Fruit fly (Drosophila melanogaster): Measurements from ENCODE around the gene Had1.
A peak's percentile ranks its signal among the peaks of the same experiment; 100 is the strongest.

Had1 gene

dm6 chrX:16335107-16335642, 26.7 kb upstream of the Had1 start (continued):
- TF ChIP-seq cg (GFP tag; optimal IDR thresholded peaks at IDR 0.05) = no peak
- TF ChIP-seq CG10147 (GFP tag; optimal IDR thresholded peaks at IDR 0.05) = peak; percentile 33
- no peak for TF ChIP-seq Hr39 (optimal IDR thresholded peaks at IDR 0.05)
- TF ChIP-seq NC2β (GFP tag; optimal IDR thresholded peaks at IDR 0.05) = peak; percentile 57
- TF ChIP-seq CG12236 (GFP tag; optimal IDR thresholded peaks at IDR 0.05) = peak; percentile 42
- TF ChIP-seq CG14710 (tag; optimal IDR thresholded peaks at IDR 0.05) = peak; percentile 34
- peak; percentile 51 for TF ChIP-seq CG12769 (tag; optimal IDR thresholded peaks at IDR 0.05)
- TF ChIP-seq Adf1 (GFP tag; IDR thresholded peaks at IDR 0.05) = peak; percentile 22; the same call in 1 of the 2 replicates
- TF ChIP-seq gro (GFP tag; optimal IDR thresholded peaks at IDR 0.05) = peak; percentile 77
- TF ChIP-seq btn (GFP tag; optimal IDR thresholded peaks at IDR 0.05) = peak; percentile 34
- peak; percentile 49 for TF ChIP-seq kay (GFP tag; optimal IDR thresholded peaks at IDR 0.05)
- peak; percentile 53 for TF ChIP-seq p53 (GFP tag; optimal IDR thresholded peaks at IDR 0.05)
- peak; percentile 65 for TF ChIP-seq Hmx (GFP tag; optimal IDR thresholded peaks at IDR 0.05)
- peak; percentile 23 for TF ChIP-seq CG9876 (GFP tag; optimal IDR thresholded peaks at IDR 0.05)
- TF ChIP-seq nerfin-1 (tag; optimal IDR thresholded peaks at IDR 0.05) = no peak
- peak; percentile 65 for TF ChIP-seq CG3847 (GFP tag; IDR thresholded peaks at IDR 0.05)
- peak; percentile 57 for TF ChIP-seq Hand (GFP tag; optimal IDR thresholded peaks at IDR 0.05)
- TF ChIP-seq Side (GFP tag; optimal IDR thresholded peaks at IDR 0.05) = peak; percentile 49
- peak; percentile 68 for TF ChIP-seq HHEX (GFP tag; optimal IDR thresholded peaks at IDR 0.05)
- TF ChIP-seq HLHmδ (GFP tag; optimal IDR thresholded peaks at IDR 0.05) = no peak
- peak; percentile 88 for TF ChIP-seq Drgx (GFP tag; IDR thresholded peaks at IDR 0.05)
- TF ChIP-seq CG15269 (tag; optimal IDR thresholded peaks at IDR 0.05) = peak; percentile 73
- no peak for TF ChIP-seq CG7271 (tag; optimal IDR thresholded peaks at IDR 0.05)
- TF ChIP-seq unpg (GFP tag; optimal IDR thresholded peaks at IDR 0.05) = peak; percentile 70
- peak; percentile 76 for TF ChIP-seq HLH54F (GFP tag; optimal IDR thresholded peaks at IDR 0.05)
- TF ChIP-seq ro (GFP tag; IDR thresholded peaks at IDR 0.05) = 0 out of 2 replicates have a peak, but pooled peaks have one; percentile 8
- peak; percentile 76 for TF ChIP-seq Hsf (GFP tag; optimal IDR thresholded peaks at IDR 0.05)
- peak; percentile 86 for TF ChIP-seq slbo (GFP tag; IDR thresholded peaks at IDR 0.05)
- TF ChIP-seq CG2678 (tag; optimal IDR thresholded peaks at IDR 0.05) = peak; percentile 74
- TF ChIP-seq zen (tag; optimal IDR thresholded peaks at IDR 0.05) = no peak
- no peak; the same call in 2 of the 3 replicates for TF ChIP-seq sr (GFP tag; IDR thresholded peaks at IDR 0.05)
- peak; percentile 49 for TF ChIP-seq kni (GFP tag; optimal IDR thresholded peaks at IDR 0.05)
- TF ChIP-seq Antp (GFP tag; optimal IDR thresholded peaks at IDR 0.05) = peak; percentile 66
- TF ChIP-seq CG11504 (tag; optimal IDR thresholded peaks at IDR 0.05) = no peak
- TF ChIP-seq CG10979 (tag; optimal IDR thresholded peaks at IDR 0.05) = peak; percentile 21
- TF ChIP-seq abd-A (tag; optimal IDR thresholded peaks at IDR 0.05) = no peak
- TF ChIP-seq dan (GFP tag; IDR thresholded peaks at IDR 0.05) = no peak
- TF ChIP-seq pho (GFP tag; optimal IDR thresholded peaks at IDR 0.05) = peak; percentile 77
- peak; percentile 52; the same call in 1 of the 2 replicates for TF ChIP-seq CG31441 (GFP tag; IDR thresholded peaks at IDR 0.05)
- TF ChIP-seq klu (GFP tag; IDR thresholded peaks at IDR 0.05) = 0 out of 2 replicates have a peak, but pooled peaks have one; percentile 40
- no peak for TF ChIP-seq CG17186 (GFP tag; optimal IDR thresholded peaks at IDR 0.05)
- TF ChIP-seq CG15514 (GFP tag; optimal IDR thresholded peaks at IDR 0.05) = peak; percentile 99
- TF ChIP-seq ci (GFP tag; IDR thresholded peaks at IDR 0.05) = peak; percentile 90
- peak; percentile 37 for TF ChIP-seq Dref (GFP tag; IDR thresholded peaks at IDR 0.05)
- TF ChIP-seq dmrt99B (tag; optimal IDR thresholded peaks at IDR 0.05) = peak; percentile 73
- TF ChIP-seq CG8089 (GFP tag; optimal IDR thresholded peaks at IDR 0.05) = peak; percentile 49
- TF ChIP-seq pita (GFP tag; optimal IDR thresholded peaks at IDR 0.05) = no peak
- TF ChIP-seq CG42726 (GFP tag; IDR thresholded peaks at IDR 0.05; ENCODE audit: partially characterized antibody) = no peak
- TF ChIP-seq tgo (GFP tag; IDR thresholded peaks at IDR 0.05) = peak; percentile 73
- TF ChIP-seq mirr (GFP tag; optimal IDR thresholded peaks at IDR 0.05) = no peak

All from whole organism, embryonic.